Worm (Caenorhabditis elegans) whole organism, young adult: Measurements from ENCODE around the gene ugt-61.

ENCODE experiments used
- D2030.7 ChIP-seq: fragments of 200-800 bp; sonication (Bioruptor generic); IDR thresholded peaks from 2 replicates; pipeline ENCODE4 v1.3.6; 2022; ENCODE audit warnings: missing genetic modification reagents, missing genetic modification characterization, missing compliant biosample characterization
- efl-1 ChIP-seq: fragments of 150-350 bp; optimal IDR thresholded peaks from 2 replicates; lab custom pipeline; 2014; ENCODE audit warnings: missing biosample characterization, missing genetic modification reagents, missing genetic modification characterization
- nhr-179 ChIP-seq: sonication (generic microtip); optimal IDR thresholded peaks from 2 replicates; lab custom pipeline; 2016; ENCODE audit warnings: mild to moderate bottlenecking, missing genetic modification characterization, missing compliant biosample characterization

DNA sequence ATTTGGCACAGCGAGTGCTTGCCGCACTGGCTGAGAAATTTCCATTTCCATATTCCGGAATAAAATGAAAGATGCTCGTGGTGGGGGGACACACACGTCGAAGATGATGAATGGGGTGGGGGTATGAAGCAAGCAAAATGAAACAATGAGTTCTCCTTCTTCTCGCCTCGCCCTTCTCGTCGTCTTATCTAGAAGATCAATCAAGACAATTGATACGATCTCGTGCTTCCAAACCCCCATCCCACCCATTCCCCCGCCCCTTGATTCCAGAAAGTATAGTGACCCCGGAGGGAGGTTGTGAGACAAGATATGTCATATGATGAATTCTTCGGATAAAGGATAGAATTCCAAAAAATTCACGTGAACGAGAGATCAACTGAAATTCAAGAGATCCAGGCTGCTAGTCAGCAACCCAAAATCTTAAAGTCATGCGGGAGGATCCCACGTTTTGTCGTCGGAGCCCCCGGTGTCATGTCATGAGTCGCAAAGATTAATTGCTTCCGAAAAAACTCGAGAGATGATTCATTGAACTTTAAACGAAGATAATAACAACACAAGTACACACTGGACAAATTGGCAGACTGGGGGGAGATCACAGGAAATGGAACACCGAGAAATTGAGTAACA is 47.6 kb upstream of the ugt-61 start:
- TF ChIP-seq nhr-179 (tag; lab: Kevin White, UChicago) (no peak), D2030.7 (GFP tag; lab: Robert Waterston, UW) (no peak), efl-1 (GFP tag; lab: Kevin White, UChicago) (no peak)
